Fruit fly (Drosophila melanogaster): ENCODE results near the gene se.
A peak's percentile ranks its signal among the peaks of the same experiment; 100 is the strongest.

se gene

DNA sequence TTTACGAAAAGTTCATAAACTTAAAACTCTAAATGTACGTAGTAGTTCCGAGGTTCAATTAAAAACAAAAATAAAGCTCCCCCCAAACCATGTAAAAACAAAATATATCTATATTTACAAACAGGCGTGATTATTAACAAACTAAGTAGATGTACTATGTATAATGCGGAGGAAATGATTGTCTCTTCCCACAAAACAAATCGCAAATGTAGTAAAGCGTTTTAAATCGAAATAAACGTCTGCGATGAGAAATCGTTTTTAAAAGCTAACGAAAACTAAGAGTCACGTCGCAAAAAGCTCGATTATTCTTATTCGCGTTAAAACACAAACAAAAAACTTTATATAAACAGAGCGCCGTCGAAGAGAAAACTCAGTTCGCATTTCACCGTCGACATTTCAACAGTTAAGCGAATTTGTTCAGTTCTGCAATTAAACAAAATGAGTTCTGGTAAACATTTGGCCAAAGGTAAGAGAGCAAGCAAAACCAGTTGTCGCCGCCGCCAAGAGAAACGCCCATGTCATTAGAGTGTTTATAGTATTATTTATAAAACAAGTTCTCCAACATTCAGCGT is 1.8 kb upstream of the se start, which contains the start of gene GstO3:
Gene GstO3, plus strand, starts transcription at position 370 of the 572 bp plus-strand sequence.
- TF ChIP-seq Mnt (GFP tag; optimal IDR thresholded peaks at IDR 0.05) (peak; percentile 42), kay (GFP tag; ENCODE audit: borderline replicate concordance) (peak; percentile 99), Hr96 (GFP tag; optimal IDR thresholded peaks at IDR 0.05) (no peak), CG7101 (tag; optimal IDR thresholded peaks at IDR 0.05) (peak; percentile 8), toe (GFP tag; optimal IDR thresholded peaks at IDR 0.05) (no peak), cic (GFP tag; optimal IDR thresholded peaks at IDR 0.05) (peak; percentile 84), bab1 (GFP tag; optimal IDR thresholded peaks at IDR 0.05) (peak; percentile 44), Clk (GFP tag; optimal IDR thresholded peaks at IDR 0.05) (no peak), CG12768 (GFP tag; optimal IDR thresholded peaks at IDR 0.05) (peak; percentile 42), cnc (optimal IDR thresholded peaks at IDR 0.05) (peak in 1 of 2 experiments; percentile 45), tj (GFP tag; optimal IDR thresholded peaks at IDR 0.05) (peak; percentile 26)

DNA sequence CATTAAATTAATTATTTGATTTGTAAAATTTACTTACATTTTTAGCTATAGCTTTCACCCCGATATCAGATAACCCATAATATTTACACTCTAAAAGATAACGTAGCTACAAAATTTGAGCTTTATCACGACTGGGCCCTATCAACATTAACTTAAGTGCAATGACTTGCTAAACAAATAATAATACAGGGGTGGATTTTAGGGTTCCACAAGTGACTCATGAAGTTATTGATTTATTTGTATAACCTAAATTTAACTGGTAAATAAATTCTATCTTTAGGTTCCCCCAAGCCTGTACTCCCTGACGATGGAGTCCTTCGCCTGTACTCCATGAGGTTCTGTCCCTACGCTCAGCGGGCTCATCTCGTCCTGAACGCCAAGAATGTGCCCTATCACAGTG is 1.1 kb upstream of the se start:
- TF ChIP-seq CG14711 (tag; optimal IDR thresholded peaks at IDR 0.05) (peak; percentile 7), CG1620 (GFP tag; optimal IDR thresholded peaks at IDR 0.05) (no peak), CG11617 (GFP tag; optimal IDR thresholded peaks at IDR 0.05) (peak; percentile 24), pad (GFP tag; optimal IDR thresholded peaks at IDR 0.05) (peak; percentile 17), CG5204 (GFP tag; optimal IDR thresholded peaks at IDR 0.05) (no peak), toe (GFP tag; optimal IDR thresholded peaks at IDR 0.05) (no peak), bab1 (GFP tag; optimal IDR thresholded peaks at IDR 0.05) (no peak), CG12768 (GFP tag; optimal IDR thresholded peaks at IDR 0.05) (no peak), Hr96 (GFP tag; optimal IDR thresholded peaks at IDR 0.05) (no peak), cnc (optimal IDR thresholded peaks at IDR 0.05) (peak; percentile 62 to 97), kay (GFP tag; ENCODE audit: borderline replicate concordance) (peak; percentile 93), tj (GFP tag; optimal IDR thresholded peaks at IDR 0.05) (no peak), CG7045 (GFP tag; optimal IDR thresholded peaks at IDR 0.05) (peak; percentile 19), Crg-1 (GFP tag; optimal IDR thresholded peaks at IDR 0.05) (peak; percentile 7), ovo (GFP tag; optimal IDR thresholded peaks at IDR 0.05) (no peak), cic (GFP tag; optimal IDR thresholded peaks at IDR 0.05) (peak; percentile 18), CG33017 (tag; optimal IDR thresholded peaks at IDR 0.05) (peak; percentile 37), CG7101 (tag; optimal IDR thresholded peaks at IDR 0.05) (peak; percentile 36), Clk (GFP tag; optimal IDR thresholded peaks at IDR 0.05) (peak; percentile 29), Mnt (GFP tag; optimal IDR thresholded peaks at IDR 0.05) (no peak)

- TF ChIP-seq CG12768 (GFP tag; optimal IDR thresholded peaks at IDR 0.05) (peak; percentile 27), bab1 (GFP tag; optimal IDR thresholded peaks at IDR 0.05) (peak; percentile 73), tj (GFP tag; optimal IDR thresholded peaks at IDR 0.05) (peak; percentile 36), ovo (GFP tag; optimal IDR thresholded peaks at IDR 0.05) (no peak), Mnt (GFP tag; optimal IDR thresholded peaks at IDR 0.05) (peak; percentile 24), CG1620 (GFP tag; optimal IDR thresholded peaks at IDR 0.05) (no peak), CG33017 (tag; optimal IDR thresholded peaks at IDR 0.05) (peak; percentile 54), cic (GFP tag; optimal IDR thresholded peaks at IDR 0.05) (peak; percentile 35), CG7101 (tag; optimal IDR thresholded peaks at IDR 0.05) (peak; percentile 3), cnc (optimal IDR thresholded peaks at IDR 0.05) (peak in 1 of 2 experiments; percentile 47), Clk (GFP tag; optimal IDR thresholded peaks at IDR 0.05) (no peak), Crg-1 (GFP tag; optimal IDR thresholded peaks at IDR 0.05) (no peak), pad (GFP tag; optimal IDR thresholded peaks at IDR 0.05) (no peak), CG7045 (GFP tag; optimal IDR thresholded peaks at IDR 0.05) (no peak), CG14711 (tag; optimal IDR thresholded peaks at IDR 0.05) (no peak)
Measured at dm6 chr3L:8523257-8523656, 2.9 kb downstream of the se start, which contains the start of gene GstO2. Gene GstO2 (minus strand): TSS chr3L:8523501.

- TF ChIP-seq CG12768 (GFP tag; optimal IDR thresholded peaks at IDR 0.05) (peak; percentile 22), CG7101 (tag; optimal IDR thresholded peaks at IDR 0.05) (peak; percentile 59), CG11617 (GFP tag; optimal IDR thresholded peaks at IDR 0.05) (peak; percentile 48), CG7045 (GFP tag; optimal IDR thresholded peaks at IDR 0.05) (peak; percentile 11), tj (GFP tag; optimal IDR thresholded peaks at IDR 0.05) (peak; percentile 65), Hr96 (GFP tag; optimal IDR thresholded peaks at IDR 0.05) (no peak), Mnt (GFP tag; optimal IDR thresholded peaks at IDR 0.05) (peak; percentile 57), Clk (GFP tag; optimal IDR thresholded peaks at IDR 0.05) (no peak), CG33017 (tag; optimal IDR thresholded peaks at IDR 0.05) (peak; percentile 19), pad (GFP tag; optimal IDR thresholded peaks at IDR 0.05) (peak; percentile 5), bab1 (GFP tag; optimal IDR thresholded peaks at IDR 0.05) (peak; percentile 57), toe (GFP tag; optimal IDR thresholded peaks at IDR 0.05) (no peak), CG1620 (GFP tag; optimal IDR thresholded peaks at IDR 0.05) (peak; percentile 35), cnc (optimal IDR thresholded peaks at IDR 0.05) (no peak), cic (GFP tag; optimal IDR thresholded peaks at IDR 0.05) (peak; percentile 84), CG14711 (tag; optimal IDR thresholded peaks at IDR 0.05) (peak; percentile 56), kay (GFP tag; ENCODE audit: borderline replicate concordance) (peak; percentile 62), CG5204 (GFP tag; optimal IDR thresholded peaks at IDR 0.05) (no peak), Crg-1 (GFP tag; optimal IDR thresholded peaks at IDR 0.05) (peak; percentile 52), ovo (GFP tag; optimal IDR thresholded peaks at IDR 0.05) (peak; percentile 32)
Measured at dm6 chr3L:8524816-8525625, 4.7 kb downstream of the se start, which contains the start of the genes GstO1 and foi. Gene GstO1 (minus strand): TSS chr3L:8524866. Gene foi (plus strand): TSS chr3L:8525244.

All from whole organism, adult.